Fruit fly (Drosophila melanogaster): ENCODE data around the gene CG14564.

Gene CG14564

dm6 chr3L:21738175-21739016 lies 18.6 kb upstream of the CG14564 start, which contains the start of gene CG14567 (continued):
- TF ChIP-seq CG6808 (GFP tag; optimal IDR thresholded peaks at IDR 0.05) (no peak), eg (GFP tag; IDR thresholded peaks at IDR 0.05) (peak; percentile 86), fkh (GFP tag; optimal IDR thresholded peaks at IDR 0.05) (no peak), Lpt (GFP tag; optimal IDR thresholded peaks at IDR 0.05) (peak; percentile 12), Hr38 (GFP tag; optimal IDR thresholded peaks at IDR 0.05) (no peak), pdm3 (GFP tag; optimal IDR thresholded peaks at IDR 0.05) (peak; percentile 75), svp (GFP tag) (peak; percentile 46), Eip78C (GFP tag) (peak; percentile 93), Smox (GFP tag; optimal IDR thresholded peaks at IDR 0.05) (peak; percentile 55), CG16779 (tag; optimal IDR thresholded peaks at IDR 0.05) (peak; percentile 2), CG6792 (GFP tag; optimal IDR thresholded peaks at IDR 0.05) (peak; percentile 61)

- peak; percentile 23 for TF ChIP-seq CG8632 (GFP tag; optimal IDR thresholded peaks at IDR 0.05)
- TF ChIP-seq esn (GFP tag; optimal IDR thresholded peaks at IDR 0.05): peak; percentile 50
- no peak for TF ChIP-seq Ets21C (GFP tag; optimal IDR thresholded peaks at IDR 0.05)
- TF ChIP-seq CG3032 (tag; optimal IDR thresholded peaks at IDR 0.05): no peak
- TF ChIP-seq Ets96B (tag; optimal IDR thresholded peaks at IDR 0.05): no peak
- TF ChIP-seq OdsH (GFP tag; optimal IDR thresholded peaks at IDR 0.05): peak; percentile 8
- TF ChIP-seq CG15336 (GFP tag; IDR thresholded peaks at IDR 0.05): no peak
- TF ChIP-seq Eip75B (GFP tag; optimal IDR thresholded peaks at IDR 0.05): peak; percentile 16
- no peak for TF ChIP-seq pdm3 (GFP tag; optimal IDR thresholded peaks at IDR 0.05)
- no peak for TF ChIP-seq CG9139 (GFP tag; optimal IDR thresholded peaks at IDR 0.05)
- peak; percentile 38 for TF ChIP-seq CG8319 (GFP tag; optimal IDR thresholded peaks at IDR 0.05)
- no peak for TF ChIP-seq CG16779 (tag; optimal IDR thresholded peaks at IDR 0.05)
- TF ChIP-seq fd59A (GFP tag; optimal IDR thresholded peaks at IDR 0.05): no peak
- no peak for TF ChIP-seq CG7368 (GFP tag; optimal IDR thresholded peaks at IDR 0.05)
- peak; percentile 25 for TF ChIP-seq CG31627 (GFP tag; optimal IDR thresholded peaks at IDR 0.05)
- TF ChIP-seq CG11902 (GFP tag; optimal IDR thresholded peaks at IDR 0.05): peak; percentile 13
- TF ChIP-seq topi (GFP tag; optimal IDR thresholded peaks at IDR 0.05): peak; percentile 56
- no peak for TF ChIP-seq Hr38 (GFP tag; optimal IDR thresholded peaks at IDR 0.05)
- TF ChIP-seq ss (GFP tag; optimal IDR thresholded peaks at IDR 0.05): peak in 1 of 2 experiments; percentile 42
- TF ChIP-seq svp (GFP tag): peak; percentile 88
- no peak for TF ChIP-seq CG11294 (GFP tag; IDR thresholded peaks at IDR 0.05)
- peak; percentile 12 for TF ChIP-seq CG3919 (GFP tag; optimal IDR thresholded peaks at IDR 0.05)
- TF ChIP-seq Hr39 (GFP tag; optimal IDR thresholded peaks at IDR 0.05): peak; percentile 34
- TF ChIP-seq Met (GFP tag; optimal IDR thresholded peaks at IDR 0.05): peak; percentile 47
- no peak for TF ChIP-seq fd85E (GFP tag; optimal IDR thresholded peaks at IDR 0.05)
- TF ChIP-seq net (GFP tag; optimal IDR thresholded peaks at IDR 0.05): no peak
- TF ChIP-seq CG10631 (GFP tag; optimal IDR thresholded peaks at IDR 0.05): no peak
- peak; percentile 20 for TF ChIP-seq CG4318 (GFP tag; optimal IDR thresholded peaks at IDR 0.05)
- no peak for TF ChIP-seq CG6276 (GFP tag; optimal IDR thresholded peaks at IDR 0.05)
- TF ChIP-seq CG32006 (GFP tag; optimal IDR thresholded peaks at IDR 0.05): peak; percentile 26
- TF ChIP-seq eg (GFP tag; IDR thresholded peaks at IDR 0.05): 0 out of 3 replicates have a peak, but pooled peaks have one; percentile 22
- 0 out of 3 replicates have a peak, but pooled peaks have one; percentile 14 for TF ChIP-seq CG8119 (GFP tag; IDR thresholded peaks at IDR 0.05)
- peak; percentile 34 for TF ChIP-seq dsx (GFP tag; optimal IDR thresholded peaks at IDR 0.05; ENCODE audit: poor library complexity, severe bottlenecking)
- TF ChIP-seq Sox102F (GFP tag; optimal IDR thresholded peaks at IDR 0.05): peak; percentile 47
- peak; percentile 25 for TF ChIP-seq Sox15 (GFP tag; optimal IDR thresholded peaks at IDR 0.05)
- TF ChIP-seq Gug (GFP tag; IDR thresholded peaks at IDR 0.05): no peak
- no peak for TF ChIP-seq Hr4 (GFP tag; optimal IDR thresholded peaks at IDR 0.05)
- no peak for TF ChIP-seq spab (GFP tag; optimal IDR thresholded peaks at IDR 0.05)
- TF ChIP-seq Lpt (GFP tag; optimal IDR thresholded peaks at IDR 0.05): no peak
- no peak for TF ChIP-seq achi (GFP tag; optimal IDR thresholded peaks at IDR 0.05)
- TF ChIP-seq CG10669 (GFP tag; optimal IDR thresholded peaks at IDR 0.05): no peak
- peak; percentile 85 for TF ChIP-seq Eip78C (GFP tag)
Measured at dm6 chr3L:21739017-21739730, 17.8 kb upstream of the CG14564 start.

All from whole organism, prepupa.